Worm (Caenorhabditis elegans) whole organism, mixed stage, embryonic: Measurements from ENCODE around the gene C50F4.10.

Experiments
- bed-3 ChIP-seq: fragments of 200-800 bp; sonication (Bioruptor generic); optimal IDR thresholded peaks from 3 replicates; lab custom pipeline; 2018; ENCODE audit warnings: mild to moderate bottlenecking, missing genetic modification characterization, moderate library complexity, missing compliant biosample characterization
- elt-3 ChIP-seq: fragments of 150-350 bp; optimal IDR thresholded peaks from 2 replicates; lab custom pipeline; 2014; ENCODE audit warnings: missing biosample characterization, missing genetic modification characterization
- ham-2 ChIP-seq: fragments of 200-800 bp; sonication (Bioruptor generic); optimal IDR thresholded peaks from 2 replicates; lab custom pipeline; 2018; ENCODE audit warnings: mild to moderate bottlenecking, missing genetic modification characterization, missing compliant biosample characterization
- ztf-11 ChIP-seq: fragments of 150-350 bp; optimal IDR thresholded peaks from 2 replicates; lab custom pipeline; 2014; ENCODE audit warnings: missing biosample characterization, missing genetic modification characterization

DNA sequence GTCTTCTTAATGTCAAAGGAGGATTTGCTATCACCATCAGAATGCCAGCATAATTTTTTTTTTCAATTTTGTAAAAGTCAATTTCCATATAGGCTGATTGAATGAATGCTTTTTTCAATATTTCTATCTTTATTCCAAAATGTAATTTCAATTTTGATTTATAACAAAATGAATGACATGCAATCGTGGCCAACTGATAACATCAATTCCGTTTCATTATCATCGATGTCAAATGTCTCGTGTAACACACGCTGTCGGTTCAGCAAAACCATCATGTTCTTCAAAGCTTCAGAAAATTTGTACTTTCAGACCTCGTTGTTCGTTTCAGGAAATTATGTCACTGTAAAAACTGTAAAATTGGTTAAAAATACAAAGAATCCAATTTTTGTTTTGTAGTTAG lies 24.4 kb downstream of the C50F4.10 start:
- TF ChIP-seq ham-2 (GFP tag; lab: Kevin White, UChicago) (no peak), bed-3 (GFP tag; lab: Kevin White, UChicago) (no peak), ztf-11 (tag; lab: Kevin White, UChicago) (no peak), elt-3 (tag; lab: Kevin White, UChicago) (no peak)
